Fruit fly (Drosophila melanogaster): ENCODE measurements around the gene CG18787.

Gene CG18787

DNA sequence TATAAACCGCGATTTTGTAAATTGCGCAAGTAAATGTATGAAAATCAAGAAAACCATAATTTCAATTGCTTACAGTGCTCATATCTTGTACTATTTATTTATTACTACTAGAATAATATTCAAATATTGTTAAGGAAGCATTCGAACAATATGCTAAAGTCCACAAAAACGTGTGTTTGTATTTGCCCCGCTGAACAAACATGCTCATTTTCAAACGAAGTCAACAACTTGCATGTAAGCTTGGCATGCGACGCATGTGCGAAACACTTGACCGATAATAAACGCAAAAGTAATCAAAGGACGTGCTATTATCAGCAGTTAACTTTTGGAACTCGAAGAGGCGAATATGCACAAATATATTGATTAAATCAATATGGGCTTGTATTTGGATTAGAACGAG is 22.1 kb upstream of the CG18787 start (continued):
- TF ChIP-seq ac (GFP tag; optimal IDR thresholded peaks at IDR 0.05): peak; percentile 8
- TF ChIP-seq sens (GFP tag): peak; percentile 96
- no peak for TF ChIP-seq CTCF (GFP tag; optimal IDR thresholded peaks at IDR 0.05)
- peak; percentile 82 for TF ChIP-seq CrebB (tag; optimal IDR thresholded peaks at IDR 0.05)
- peak; percentile 8 for TF ChIP-seq CG17912 (GFP tag; optimal IDR thresholded peaks at IDR 0.05)
- TF ChIP-seq CG3847 (GFP tag; IDR thresholded peaks at IDR 0.05): no peak
- TF ChIP-seq mirr (GFP tag; optimal IDR thresholded peaks at IDR 0.05): peak; percentile 27
- no peak for TF ChIP-seq Ets65A (GFP tag)
- TF ChIP-seq Doc2 (GFP tag; IDR thresholded peaks at IDR 0.05): no peak
- no peak for TF ChIP-seq jigr1 (GFP tag; IDR thresholded peaks at IDR 0.05)
- TF ChIP-seq Sox102F (GFP tag; optimal IDR thresholded peaks at IDR 0.05): peak; percentile 77
- peak; percentile 1 to 34 for TF ChIP-seq Hr51 (GFP tag; optimal IDR thresholded peaks at IDR 0.05)
- TF ChIP-seq CG2202 (tag; optimal IDR thresholded peaks at IDR 0.05): peak; percentile 76
- TF ChIP-seq lilli (GFP tag; optimal IDR thresholded peaks at IDR 0.05): peak; percentile 26
- peak; percentile 28 for TF ChIP-seq CG17385 (GFP tag; optimal IDR thresholded peaks at IDR 0.05)
- TF ChIP-seq pfk (GFP tag; optimal IDR thresholded peaks at IDR 0.05): peak; percentile 20
- TF ChIP-seq NC2α (GFP tag; optimal IDR thresholded peaks at IDR 0.05): peak; percentile 6
- TF ChIP-seq CG13123 (GFP tag; optimal IDR thresholded peaks at IDR 0.05): peak; percentile 68
- no peak for TF ChIP-seq E2f2 (GFP tag; IDR thresholded peaks at IDR 0.05)
- TF ChIP-seq CG2120 (GFP tag; optimal IDR thresholded peaks at IDR 0.05): peak; percentile 52
- TF ChIP-seq B-H2 (GFP tag; optimal IDR thresholded peaks at IDR 0.05): peak; percentile 52
- peak; percentile 8 for TF ChIP-seq CG10274 (GFP tag; optimal IDR thresholded peaks at IDR 0.05)
- peak; percentile 65 for TF ChIP-seq trh (GFP tag; optimal IDR thresholded peaks at IDR 0.05)
- no peak for TF ChIP-seq repo (GFP tag; optimal IDR thresholded peaks at IDR 0.05)
- no peak for TF ChIP-seq Abd-B (GFP tag; optimal IDR thresholded peaks at IDR 0.05)
- TF ChIP-seq CG16779 (GFP tag; IDR thresholded peaks at IDR 0.05): peak; percentile 62; the same call in 1 of the 2 replicates
- no peak for TF ChIP-seq al (GFP tag; IDR thresholded peaks at IDR 0.05)
- peak; percentile 59 for TF ChIP-seq Fer1 (GFP tag; optimal IDR thresholded peaks at IDR 0.05)
- no peak for TF ChIP-seq aop (GFP tag; IDR thresholded peaks at IDR 0.05)
- no peak for TF ChIP-seq BEAF-32 (GFP tag; optimal IDR thresholded peaks at IDR 0.05)
- TF ChIP-seq CG17568 (GFP tag; optimal IDR thresholded peaks at IDR 0.05): no peak
- TF ChIP-seq CG31388 (GFP tag; optimal IDR thresholded peaks at IDR 0.05): no peak
- TF ChIP-seq CG7928 (GFP tag; optimal IDR thresholded peaks at IDR 0.05): no peak
- peak; percentile 26 for TF ChIP-seq CG13775 (GFP tag; optimal IDR thresholded peaks at IDR 0.05)
- no peak for TF ChIP-seq sc (optimal IDR thresholded peaks at IDR 0.05)
- TF ChIP-seq sc (GFP tag; optimal IDR thresholded peaks at IDR 0.05): peak; percentile 80
- peak; percentile 26 for TF ChIP-seq CG2712 (tag; optimal IDR thresholded peaks at IDR 0.05)
- peak in 1 of 2 experiments; percentile 53 for TF ChIP-seq insv (GFP tag; optimal IDR thresholded peaks at IDR 0.05)
- no peak for TF ChIP-seq Ssrp (tag; optimal IDR thresholded peaks at IDR 0.05)
- TF ChIP-seq CG9797 (GFP tag; optimal IDR thresholded peaks at IDR 0.05): no peak
- no peak for TF ChIP-seq ro (GFP tag; IDR thresholded peaks at IDR 0.05)
- peak; percentile 60; the same call in 1 of the 2 replicates for TF ChIP-seq CG14014 (GFP tag; IDR thresholded peaks at IDR 0.05)
- peak; percentile 78 for TF ChIP-seq seq (GFP tag; IDR thresholded peaks at IDR 0.05)
- peak; percentile 89 for TF ChIP-seq lab (GFP tag; optimal IDR thresholded peaks at IDR 0.05)
- TF ChIP-seq CG11398 (GFP tag; optimal IDR thresholded peaks at IDR 0.05): peak; percentile 54
- TF ChIP-seq sob (GFP tag; IDR thresholded peaks at IDR 0.05): peak; percentile 60; the same call in 1 of the 2 replicates
- peak; percentile 47; the same call in 2 of the 3 replicates for TF ChIP-seq dysf (GFP tag; IDR thresholded peaks at IDR 0.05)
- no peak; the same call in 1 of the 2 replicates for TF ChIP-seq wdn (GFP tag; IDR thresholded peaks at IDR 0.05)
- TF ChIP-seq CG10147 (GFP tag; optimal IDR thresholded peaks at IDR 0.05): peak; percentile 34
- TF ChIP-seq MTF-1 (GFP tag; optimal IDR thresholded peaks at IDR 0.05; ENCODE audit: borderline replicate concordance): peak; percentile 78
- TF ChIP-seq Nf-YB (GFP tag; optimal IDR thresholded peaks at IDR 0.05): peak; percentile 48
- peak; percentile 62 for TF ChIP-seq org-1 (GFP tag; optimal IDR thresholded peaks at IDR 0.05)

Measured in whole organism, embryonic.